Worm (Caenorhabditis elegans): ENCODE data around the gene degt-1.

DNA sequence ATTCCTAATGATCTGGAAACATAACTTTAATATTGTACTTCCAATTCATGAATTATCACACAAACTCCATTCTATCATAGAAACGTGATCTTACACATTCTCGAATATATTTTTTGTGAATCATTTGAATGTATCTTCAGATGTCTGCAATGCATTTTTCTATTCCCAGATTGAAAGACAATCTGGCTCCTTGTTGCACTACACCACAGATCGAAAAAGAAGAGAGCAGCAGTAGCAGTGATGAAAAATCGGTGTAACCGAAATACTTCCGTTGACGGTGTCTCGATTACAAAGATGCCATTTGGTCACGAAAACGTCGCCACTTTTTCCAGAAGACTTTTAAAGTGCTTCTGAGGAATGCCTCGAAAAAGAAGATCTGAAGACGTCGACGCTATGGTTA is at the start of gene degt-1:
- TF ChIP-seq nhr-11 (tag; optimal IDR thresholded peaks at IDR 0.05) (no peak), pha-4 (tag; optimal IDR thresholded peaks at IDR 0.05) (no peak), rnt-1 (tag; optimal IDR thresholded peaks at IDR 0.05) (no peak), tbx-2 (tag; optimal IDR thresholded peaks at IDR 0.05) (no peak), mec-3 (tag; optimal IDR thresholded peaks at IDR 0.05; ENCODE audit: borderline replicate concordance) (no peak), hlh-8 (tag; optimal IDR thresholded peaks at IDR 0.05) (no peak), ztf-16 (tag; optimal IDR thresholded peaks at IDR 0.05) (no peak), fkh-6 (tag; optimal IDR thresholded peaks at IDR 0.05) (no peak), nfya-1 (tag; optimal IDR thresholded peaks at IDR 0.05) (no peak), hlh-13 (GFP tag; optimal IDR thresholded peaks at IDR 0.05) (no peak), pax-1 (tag; optimal IDR thresholded peaks at IDR 0.05) (no peak), hlh-15 (tag; optimal IDR thresholded peaks at IDR 0.05) (no peak), ama-1 (optimal IDR thresholded peaks at IDR 0.05) (no peak)

All from whole organism, late embryonic.